Fruit fly (Drosophila melanogaster) Kc167 (cell line): ENCODE results near the gene CG13392.

Source experiments
- Myc ChIP-seq: fragments of >200 bp; optimal IDR thresholded peaks from 2 replicates; lab custom pipeline; 2017; ENCODE audit warnings: missing external identifiers
- Sin3A ChIP-seq: fragments of >200 bp; optimal IDR thresholded peaks from 2 replicates; lab custom pipeline; 2018; ENCODE audit warnings: missing external identifiers
- h ChIP-seq: fragments of >200 bp; optimal IDR thresholded peaks from 3 replicates; lab custom pipeline; 2018; ENCODE audit warnings: missing external identifiers
- insv ChIP-seq: fragments of >200 bp; optimal IDR thresholded peaks from 3 replicates; lab custom pipeline; 2018; ENCODE audit warnings: missing external identifiers
- psq ChIP-seq: fragments of >200 bp; optimal IDR thresholded peaks from 2 replicates; lab custom pipeline; 2017; ENCODE audit warnings: missing external identifiers
- ttk ChIP-seq: sonication (Bioruptor generic); optimal IDR thresholded peaks from 2 replicates; lab custom pipeline; 2017; ENCODE audit warnings: missing external identifiers

Gene CG13392

dm6 chr2L:8361204-8361952 is 21.2 kb downstream of the CG13392 start:
- no peak for TF ChIP-seq ttk (lab: Kevin White, UChicago)
- no peak for TF ChIP-seq h (lab: Kevin White, UChicago)
- no peak for TF ChIP-seq Sin3A (lab: Kevin White, UChicago)
- no peak for TF ChIP-seq insv
- TF ChIP-seq Myc (lab: Kevin White, UChicago), result no peak
- TF ChIP-seq psq (lab: Kevin White, UChicago), result no peak

- no peak for TF ChIP-seq Myc (lab: Kevin White, UChicago)
Observed at dm6 chr2L:8355419-8355818, 27.2 kb downstream of the CG13392 start.

dm6 chr2L:8351864-8352263 is 30.7 kb downstream of the CG13392 start, which contains the start of gene Mur29B:
TSS of gene Mur29B (plus strand) at chr2L:8352187.
- no peak for TF ChIP-seq ttk (lab: Kevin White, UChicago)

- no peak for TF ChIP-seq insv
- no peak for TF ChIP-seq ttk (lab: Kevin White, UChicago)
- no peak for TF ChIP-seq h (lab: Kevin White, UChicago)
- no peak for TF ChIP-seq Sin3A (lab: Kevin White, UChicago)
- no peak for TF ChIP-seq psq (lab: Kevin White, UChicago)
Observed at dm6 chr2L:8351333-8351732, 31.3 kb downstream of the CG13392 start.

dm6 chr2L:8350560-8351171 is 31.9 kb downstream of the CG13392 start:
- TF ChIP-seq ttk (lab: Kevin White, UChicago) (no peak), insv (no peak), h (lab: Kevin White, UChicago) (no peak), psq (lab: Kevin White, UChicago) (no peak), Myc (lab: Kevin White, UChicago) (no peak), Sin3A (lab: Kevin White, UChicago) (no peak)

dm6 chr2L:8346260-8346659 is 36.3 kb downstream of the CG13392 start, which contains the start of gene CG7778:
TSS of gene CG7778 (plus strand) at chr2L:8346620.
- TF ChIP-seq psq (lab: Kevin White, UChicago) (no peak), Myc (lab: Kevin White, UChicago) (no peak), ttk (lab: Kevin White, UChicago) (no peak), insv (no peak), h (lab: Kevin White, UChicago) (no peak), Sin3A (lab: Kevin White, UChicago) (no peak)

- TF ChIP-seq insv (no peak), psq (lab: Kevin White, UChicago) (no peak), Sin3A (lab: Kevin White, UChicago) (no peak)
Observed at dm6 chr2L:8344536-8344935, 38.1 kb downstream of the CG13392 start.

dm6 chr2L:8342395-8342794 is 40.2 kb downstream of the CG13392 start, which contains the start of gene CG14273:
TSS of gene CG14273 (plus strand) at chr2L:8342695.
- no peak for TF ChIP-seq Myc (lab: Kevin White, UChicago)
- no peak for TF ChIP-seq insv
- no peak for TF ChIP-seq Sin3A (lab: Kevin White, UChicago)
- no peak for TF ChIP-seq h (lab: Kevin White, UChicago)
- no peak for TF ChIP-seq psq (lab: Kevin White, UChicago)
- no peak for TF ChIP-seq ttk (lab: Kevin White, UChicago)

dm6 chr2L:8339751-8340349 is 42.8 kb downstream of the CG13392 start:
- TF ChIP-seq h (lab: Kevin White, UChicago) (no peak), ttk (lab: Kevin White, UChicago) (no peak), Sin3A (lab: Kevin White, UChicago) (no peak), psq (lab: Kevin White, UChicago) (no peak), Myc (lab: Kevin White, UChicago) (no peak), insv (no peak)

- TF ChIP-seq Sin3A (lab: Kevin White, UChicago) (no peak), ttk (lab: Kevin White, UChicago) (no peak), insv (no peak), h (lab: Kevin White, UChicago) (no peak), Myc (lab: Kevin White, UChicago) (no peak), psq (lab: Kevin White, UChicago) (no peak)
Observed at dm6 chr2L:8338039-8338438, 44.6 kb downstream of the CG13392 start, which contains the start of gene witty. TSS of gene witty (plus strand) at chr2L:8338287.

dm6 chr2L:8334705-8335104 is 47.9 kb downstream of the CG13392 start:
- TF ChIP-seq h (lab: Kevin White, UChicago) (no peak), insv (no peak), Myc (lab: Kevin White, UChicago) (no peak), ttk (lab: Kevin White, UChicago) (no peak), psq (lab: Kevin White, UChicago) (no peak), Sin3A (lab: Kevin White, UChicago) (no peak)

- TF ChIP-seq h (lab: Kevin White, UChicago) (no peak), Sin3A (lab: Kevin White, UChicago) (no peak), psq (lab: Kevin White, UChicago) (no peak), insv (no peak), ttk (lab: Kevin White, UChicago) (no peak), Myc (lab: Kevin White, UChicago) (no peak)
Observed at dm6 chr2L:8333624-8334023, 49.0 kb downstream of the CG13392 start.
